Fruit fly (Drosophila melanogaster) whole organism, pupa: Measurements from ENCODE around the gene CG18301.
A peak's percentile ranks its signal among the peaks of the same experiment; 100 is the strongest.

Experiments used
- CG10348 ChIP-seq: fragments of 200-800 bp; sonication (Bioruptor generic); IDR thresholded peaks from 2 replicates; pipeline ENCODE4 v1.3.6; 2022; ENCODE audit warnings: missing biosample characterization, missing genetic modification characterization
- CG12605 ChIP-seq: fragments of 200-800 bp; sonication (Bioruptor generic); IDR thresholded peaks from 2 replicates; pipeline ENCODE4 v1.3.6; 2022; ENCODE audit warnings: missing biosample characterization, missing genetic modification characterization
- CG13204 ChIP-seq: fragments of 200-800 bp; sonication (Bioruptor generic); optimal IDR thresholded peaks from 2 replicates; lab custom pipeline; 2018; ENCODE audit warnings: missing biosample characterization, mild to moderate bottlenecking, missing genetic modification characterization, moderate library complexity
- CG14655 ChIP-seq: fragments of 200-800 bp; sonication (Bioruptor generic); optimal IDR thresholded peaks from 3 replicates; lab custom pipeline; 2017; ENCODE audit warnings: mild to moderate bottlenecking, missing biosample characterization, missing genetic modification reagents, missing genetic modification characterization
- CG15710 ChIP-seq: fragments of 200-800 bp; sonication (Bioruptor generic); optimal IDR thresholded peaks from 2 replicates; lab custom pipeline; 2018; ENCODE audit warnings: missing biosample characterization, mild to moderate bottlenecking, missing genetic modification characterization, moderate library complexity
- CG17806 ChIP-seq: fragments of 200-800 bp; sonication (Bioruptor generic); optimal IDR thresholded peaks from 2 replicates; lab custom pipeline; 2018; ENCODE audit warnings: missing biosample characterization, mild to moderate bottlenecking, missing genetic modification characterization, moderate library complexity
- CG32121 ChIP-seq: fragments of 200-800 bp; sonication (Bioruptor generic); IDR thresholded peaks from 2 replicates; pipeline ENCODE4 v1.3.6; 2022; ENCODE audit warnings: missing biosample characterization, missing genetic modification characterization
- CG34367 ChIP-seq: fragments of 200-800 bp; sonication (Bioruptor generic); optimal IDR thresholded peaks from 2 replicates; lab custom pipeline; 2018; ENCODE audit warnings: missing biosample characterization, mild to moderate bottlenecking, missing genetic modification characterization
- CG4496 ChIP-seq: fragments of 200-800 bp; sonication (Bioruptor generic); IDR thresholded peaks from 3 replicates; pipeline ENCODE4 v1.3.6; 2022; ENCODE audit warnings: missing biosample characterization, missing genetic modification characterization
- CG8159 ChIP-seq: fragments of 200-800 bp; sonication (Bioruptor generic); optimal IDR thresholded peaks from 3 replicates; lab custom pipeline; 2018; ENCODE audit warnings: missing biosample characterization, mild to moderate bottlenecking, missing genetic modification characterization, moderate library complexity
- CG8301 ChIP-seq: fragments of 200-800 bp; sonication (Bioruptor generic); optimal IDR thresholded peaks from 2 replicates; lab custom pipeline; 2018; ENCODE audit warnings: missing biosample characterization, mild to moderate bottlenecking, missing genetic modification characterization
- CG9948 ChIP-seq: fragments of 200-800 bp; sonication (Bioruptor generic); optimal IDR thresholded peaks from 2 replicates; lab custom pipeline; 2018; ENCODE audit warnings: missing biosample characterization, mild to moderate bottlenecking, missing genetic modification characterization, moderate library complexity
- D1 ChIP-seq: fragments of 200-800 bp; sonication (Bioruptor generic); optimal IDR thresholded peaks from 2 replicates; lab custom pipeline; 2018; ENCODE audit warnings: missing biosample characterization, mild to moderate bottlenecking, missing genetic modification characterization, moderate library complexity
- EcR ChIP-seq: fragments of 200-800 bp; sonication (Bioruptor generic); optimal IDR thresholded peaks from 3 replicates; lab custom pipeline; 2019; ENCODE audit warnings: missing biosample characterization, missing genetic modification characterization, mild to moderate bottlenecking, moderate library complexity, missing genetic modification reagents
- Ets98B ChIP-seq: fragments of 200-800 bp; sonication (Bioruptor generic); IDR thresholded peaks from 2 replicates; pipeline ENCODE4 v1.3.6; 2022; ENCODE audit warnings: missing biosample characterization, missing genetic modification characterization
- Pif1A ChIP-seq: fragments of 200-800 bp; sonication (Bioruptor generic); optimal IDR thresholded peaks from 3 replicates; lab custom pipeline; 2016; ENCODE audit warnings: missing biosample characterization, missing genetic modification characterization
- Pif1B ChIP-seq: fragments of 200-800 bp; sonication (Bioruptor generic); optimal IDR thresholded peaks from 3 replicates; lab custom pipeline; 2016; ENCODE audit warnings: missing biosample characterization, missing genetic modification characterization
- Snoo ChIP-seq: fragments of 200-800 bp; sonication (Bioruptor generic); optimal IDR thresholded peaks from 3 replicates; lab custom pipeline; 2017; ENCODE audit warnings: missing biosample characterization, mild to moderate bottlenecking, missing genetic modification characterization, inconsistent platforms
- fd96Ca ChIP-seq: fragments of 200-800 bp; sonication (Bioruptor generic); IDR thresholded peaks from 3 replicates; pipeline ENCODE4 v1.3.6; 2022; ENCODE audit warnings: missing biosample characterization, missing genetic modification characterization
- gl ChIP-seq: fragments of 200-800 bp; sonication (Bioruptor generic); optimal IDR thresholded peaks from 2 replicates; lab custom pipeline; 2018; ENCODE audit warnings: missing biosample characterization, mild to moderate bottlenecking, missing genetic modification characterization
- rn ChIP-seq: fragments of 200-800 bp; sonication (Bioruptor generic); IDR thresholded peaks from 2 replicates; pipeline ENCODE4 v1.3.6; 2022; ENCODE audit warnings: missing biosample characterization, missing genetic modification characterization

The CG18301 gene

DNA sequence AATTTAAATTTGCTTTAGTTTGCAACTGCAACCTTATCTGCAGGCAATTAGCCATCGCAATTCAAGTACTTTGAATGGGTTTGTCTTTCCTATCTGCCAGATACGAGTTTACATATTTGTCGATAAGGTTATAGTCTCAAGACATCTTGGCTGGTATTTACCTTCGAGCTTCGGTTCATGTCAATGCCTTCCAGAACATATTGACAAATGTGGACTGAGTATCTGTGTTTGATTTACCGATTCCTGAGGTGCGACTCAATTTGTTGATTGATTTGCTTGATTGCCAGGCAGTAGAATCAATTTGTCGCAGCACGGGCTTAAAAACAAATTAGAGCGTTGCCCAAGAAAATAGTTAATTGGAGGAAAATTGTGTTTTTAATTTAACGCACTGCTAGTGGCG, 21.2 kb downstream of the CG18301 start:
- no peak for TF ChIP-seq fd96Ca
- TF ChIP-seq CG15710, result no peak
- peak; percentile 13 for TF ChIP-seq CG34367
- no peak for TF ChIP-seq CG13204
- TF ChIP-seq Pif1B (GFP tag; lab: Kevin White, UChicago), result peak; percentile 7
- no peak for TF ChIP-seq CG8159
- no peak for TF ChIP-seq Snoo (tag; lab: Kevin White, UChicago)
- TF ChIP-seq CG8301, result no peak

- TF ChIP-seq CG34367, result no peak
- TF ChIP-seq D1, result no peak
- no peak for TF ChIP-seq CG9948
- no peak for TF ChIP-seq CG10348 (GFP tag; lab: Robert Waterston, UW)
- TF ChIP-seq CG8159, result no peak
- no peak for TF ChIP-seq CG17806 (tag; lab: Kevin White, UChicago)
- TF ChIP-seq EcR (GFP tag; lab: Kevin White, UChicago), result no peak
- TF ChIP-seq rn, result no peak
- no peak for TF ChIP-seq CG14655
- TF ChIP-seq fd96Ca, result no peak
- no peak for TF ChIP-seq Pif1B (GFP tag; lab: Kevin White, UChicago)
- no peak for TF ChIP-seq gl (tag; lab: Kevin White, UChicago)
- TF ChIP-seq, all 21 proteins: peak for 0
Measured at dm6 chr2L:10553692-10554091, 22.1 kb downstream of the CG18301 start.

dm6 chr2L:10554676-10555075, 23.1 kb downstream of the CG18301 start:
- TF ChIP-seq CG15710, result no peak
- no peak for TF ChIP-seq CG17806 (tag; lab: Kevin White, UChicago)
- TF ChIP-seq fd96Ca, result no peak
- no peak for TF ChIP-seq CG34367
- TF ChIP-seq CG10348 (GFP tag; lab: Robert Waterston, UW), result no peak
- TF ChIP-seq CG8159, result no peak

DNA sequence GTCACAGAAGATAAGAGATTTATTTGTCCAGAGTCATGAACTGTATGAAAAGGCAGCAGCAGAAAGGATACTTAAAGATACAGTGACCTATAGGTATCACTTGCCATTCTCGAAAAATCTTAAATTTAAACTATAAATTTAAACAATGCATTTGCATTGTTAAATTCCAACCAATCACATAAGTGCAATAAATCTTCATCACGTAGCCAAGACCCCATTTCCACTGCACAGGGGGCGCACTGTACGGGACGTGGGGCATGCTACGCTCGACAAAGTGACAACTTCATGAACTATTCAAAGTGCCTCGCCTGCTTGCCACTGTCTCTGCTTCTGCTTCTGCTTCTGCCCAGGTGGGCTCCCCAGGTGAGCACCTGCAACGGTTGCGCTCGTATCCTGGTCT, 23.6 kb downstream of the CG18301 start:
- TF ChIP-seq CG8159 (no peak), Pif1A (GFP tag; lab: Kevin White, UChicago) (no peak), CG12605 (no peak), fd96Ca (0 out of 3 replicates have a peak, but pooled peaks have one; percentile 7), CG8301 (no peak)

dm6 chr2L:10565674-10566073, 34.1 kb downstream of the CG18301 start:
- TF ChIP-seq gl (tag; lab: Kevin White, UChicago), result peak; percentile 0
- TF ChIP-seq CG8301, result no peak
- peak; percentile 3 for TF ChIP-seq CG14655
- TF ChIP-seq Pif1A (GFP tag; lab: Kevin White, UChicago), result peak; percentile 9
- TF ChIP-seq rn, result no peak
- peak; percentile 60 for TF ChIP-seq CG8159
- TF ChIP-seq CG4496 (GFP tag; lab: Robert Waterston, UW), result no peak
- peak; percentile 21 for TF ChIP-seq Snoo (tag; lab: Kevin White, UChicago)
- TF ChIP-seq CG9948, result peak; percentile 18
- no peak for TF ChIP-seq CG12605
- TF ChIP-seq CG32121, result no peak
- TF ChIP-seq CG34367, result peak; percentile 24
- TF ChIP-seq CG10348 (GFP tag; lab: Robert Waterston, UW), result no peak
- no peak for TF ChIP-seq CG13204
- TF ChIP-seq Pif1B (GFP tag; lab: Kevin White, UChicago), result peak; percentile 0
- no peak for TF ChIP-seq Ets98B
- TF ChIP-seq EcR (GFP tag; lab: Kevin White, UChicago), result no peak
- no peak for TF ChIP-seq D1
- peak; percentile 43 for TF ChIP-seq CG15710
- TF ChIP-seq CG17806 (tag; lab: Kevin White, UChicago), result peak; percentile 31
- no peak for TF ChIP-seq fd96Ca

dm6 chr2L:10566955-10567354, 35.3 kb downstream of the CG18301 start, which contains the start of gene CG6138:
CG6138 (plus strand) TSS chr2L:10567255.
- TF ChIP-seq gl (tag; lab: Kevin White, UChicago) (no peak), CG12605 (no peak), Snoo (tag; lab: Kevin White, UChicago) (no peak), EcR (GFP tag; lab: Kevin White, UChicago) (no peak), CG8301 (no peak), CG13204 (no peak), CG9948 (no peak), Ets98B (no peak), Pif1A (GFP tag; lab: Kevin White, UChicago) (no peak), CG15710 (no peak), fd96Ca (no peak), CG8159 (no peak), CG17806 (tag; lab: Kevin White, UChicago) (no peak), D1 (no peak), CG32121 (no peak), CG34367 (no peak)

- TF ChIP-seq CG32121, result no peak
- TF ChIP-seq gl (tag; lab: Kevin White, UChicago), result no peak
- no peak for TF ChIP-seq CG10348 (GFP tag; lab: Robert Waterston, UW)
- TF ChIP-seq CG17806 (tag; lab: Kevin White, UChicago), result no peak
- TF ChIP-seq fd96Ca, result no peak
- no peak for TF ChIP-seq Pif1B (GFP tag; lab: Kevin White, UChicago)
- TF ChIP-seq rn, result no peak
- no peak for TF ChIP-seq CG9948
- TF ChIP-seq CG8301, result no peak
- no peak for TF ChIP-seq CG34367
- TF ChIP-seq, all 21 proteins: peak for 0
Measured at dm6 chr2L:10577692-10578091, 46.1 kb downstream of the CG18301 start, which contains the start of gene w-cup. w-cup (minus strand) TSS chr2L:10577792.

- no peak for TF ChIP-seq CG14655
Measured at dm6 chr2L:10579453-10579852, 47.8 kb downstream of the CG18301 start, which contains the start of gene CG34160. CG34160 (plus strand) TSS chr2L:10579753.
